Fruit fly (Drosophila melanogaster): ENCODE measurements around the gene FER.

FER gene

DNA sequence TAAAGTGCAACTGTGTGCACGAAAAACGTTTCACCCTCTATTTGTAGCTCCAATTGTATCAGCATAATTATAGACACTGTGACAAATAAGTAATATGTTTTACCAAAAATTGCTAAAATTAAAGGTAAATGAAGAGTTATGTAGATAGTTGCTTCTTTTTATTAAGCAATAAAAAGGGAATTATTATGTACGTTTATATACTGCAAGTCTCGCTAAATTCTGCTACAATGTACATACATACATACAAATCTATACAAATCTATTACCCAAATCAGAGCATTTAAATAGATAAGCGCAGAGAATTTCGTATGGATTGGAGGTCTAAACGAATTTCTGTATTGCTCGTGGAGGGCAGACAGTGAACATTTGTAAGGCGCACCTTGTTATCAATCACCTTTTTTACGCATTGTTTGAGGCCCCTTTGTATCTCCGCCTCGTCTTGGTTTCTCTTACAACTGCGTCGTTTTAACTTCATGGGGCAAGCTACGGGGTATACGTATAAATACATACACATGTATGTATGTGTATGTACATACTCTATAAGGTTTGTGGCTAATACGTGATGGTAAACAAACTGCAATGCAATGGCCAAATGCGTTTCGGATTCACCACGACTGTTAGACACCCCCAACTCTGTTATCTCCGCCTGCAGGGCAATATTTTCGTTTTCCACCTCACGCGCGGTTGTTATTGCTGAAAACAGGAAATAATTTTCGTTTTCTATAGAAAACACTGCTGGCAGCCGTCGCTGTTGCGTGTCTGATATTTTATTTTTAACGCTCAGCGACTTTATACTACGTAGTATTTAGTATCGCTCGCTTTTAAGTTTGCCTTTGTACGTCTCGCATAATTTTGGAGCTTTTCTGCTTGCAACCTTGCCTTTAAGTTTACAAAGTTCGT, 54.9 kb downstream of the FER start (continued):
- TF ChIP-seq CG12769 (tag; optimal IDR thresholded peaks at IDR 0.05) = peak; percentile 2
- TF ChIP-seq chinmo (GFP tag; IDR thresholded peaks at IDR 0.05; ENCODE audit: partially characterized antibody) = peak; percentile 95; the same call in 3 of the 4 replicates
- peak; percentile 70 for TF ChIP-seq Blimp-1 (GFP tag; optimal IDR thresholded peaks at IDR 0.05)
- TF ChIP-seq CG18262 (tag; optimal IDR thresholded peaks at IDR 0.05) = peak; percentile 88
- TF ChIP-seq CG11504 (tag; optimal IDR thresholded peaks at IDR 0.05) = peak; percentile 76
- peak; percentile 17 for TF ChIP-seq ind (GFP tag; optimal IDR thresholded peaks at IDR 0.05)
- TF ChIP-seq ash1 (GFP tag; optimal IDR thresholded peaks at IDR 0.05) = no peak
- peak; percentile 15 for TF ChIP-seq CG17186 (GFP tag; optimal IDR thresholded peaks at IDR 0.05)
- no peak for TF ChIP-seq ap (GFP tag; IDR thresholded peaks at IDR 0.05)
- TF ChIP-seq dimm (GFP tag; IDR thresholded peaks at IDR 0.05) = no peak; the same call in 1 of the 2 replicates
- TF ChIP-seq sqz (GFP tag; optimal IDR thresholded peaks at IDR 0.05) = peak; percentile 52
- TF ChIP-seq crc (GFP tag; optimal IDR thresholded peaks at IDR 0.05) = peak; percentile 23
- no peak for TF ChIP-seq Abd-B (GFP tag; optimal IDR thresholded peaks at IDR 0.05)
- peak in 1 of 2 experiments; percentile 50 for TF ChIP-seq Hr78 (GFP tag; optimal IDR thresholded peaks at IDR 0.05)
- TF ChIP-seq CG10366 (GFP tag; IDR thresholded peaks at IDR 0.05) = 0 out of 2 replicates have a peak, but pooled peaks have one; percentile 32
- TF ChIP-seq p53 (GFP tag; optimal IDR thresholded peaks at IDR 0.05) = peak; percentile 28
- peak; percentile 74 for TF ChIP-seq CG2678 (tag; optimal IDR thresholded peaks at IDR 0.05)
- TF ChIP-seq CG31388 (GFP tag; optimal IDR thresholded peaks at IDR 0.05) = no peak
- TF ChIP-seq sd (tag; optimal IDR thresholded peaks at IDR 0.05) = peak; percentile 60
- TF ChIP-seq CG4424 (GFP tag; optimal IDR thresholded peaks at IDR 0.05) = peak; percentile 70
- TF ChIP-seq CG6791 (GFP tag; IDR thresholded peaks at IDR 0.05; ENCODE audit: partially characterized antibody) = no peak
- TF ChIP-seq CG3407 (GFP tag; optimal IDR thresholded peaks at IDR 0.05) = peak; percentile 68
- peak; percentile 84 for TF ChIP-seq CG31441 (GFP tag; IDR thresholded peaks at IDR 0.05)
- peak; percentile 43 for TF ChIP-seq Meics (GFP tag; optimal IDR thresholded peaks at IDR 0.05)
- TF ChIP-seq Oli (tag; optimal IDR thresholded peaks at IDR 0.05) = peak; percentile 67
- no peak for TF ChIP-seq Ets97D (GFP tag; optimal IDR thresholded peaks at IDR 0.05)
- TF ChIP-seq Fer1 (GFP tag; optimal IDR thresholded peaks at IDR 0.05) = peak; percentile 23
- TF ChIP-seq Xbp1 (GFP tag; optimal IDR thresholded peaks at IDR 0.05) = peak; percentile 59
- no peak for TF ChIP-seq sna (GFP tag; IDR thresholded peaks at IDR 0.05; ENCODE audit: partially characterized antibody)
- no peak for TF ChIP-seq Optix (GFP tag; IDR thresholded peaks at IDR 0.05)
- TF ChIP-seq CG18011 (GFP tag; optimal IDR thresholded peaks at IDR 0.05) = no peak
- TF ChIP-seq CG32532 (GFP tag; IDR thresholded peaks at IDR 0.05) = peak; percentile 34; the same call in 1 of the 2 replicates
- TF ChIP-seq Doc3 (GFP tag; IDR thresholded peaks at IDR 0.05; ENCODE audit: partially characterized antibody) = no peak
- peak; percentile 49 for TF ChIP-seq CG5180 (GFP tag; optimal IDR thresholded peaks at IDR 0.05)
- 0 out of 2 replicates have a peak, but pooled peaks have one; percentile 7 for TF ChIP-seq stc (GFP tag; IDR thresholded peaks at IDR 0.05)
- no peak for TF ChIP-seq CG34224 (GFP tag; IDR thresholded peaks at IDR 0.05; ENCODE audit: partially characterized antibody)
- peak; percentile 57 for TF ChIP-seq CG13775 (GFP tag; optimal IDR thresholded peaks at IDR 0.05)
- TF ChIP-seq tx (GFP tag; optimal IDR thresholded peaks at IDR 0.05) = peak; percentile 7
- no peak for TF ChIP-seq jumu (GFP tag; optimal IDR thresholded peaks at IDR 0.05)
- TF ChIP-seq CG8944 (GFP tag; optimal IDR thresholded peaks at IDR 0.05) = no peak
- TF ChIP-seq CG13424 (tag; optimal IDR thresholded peaks at IDR 0.05) = peak; percentile 63
- TF ChIP-seq scrt (GFP tag; optimal IDR thresholded peaks at IDR 0.05) = no peak
- peak; percentile 52 for TF ChIP-seq E2f1 (GFP tag; IDR thresholded peaks at IDR 0.05)
- no peak for TF ChIP-seq onecut (GFP tag; IDR thresholded peaks at IDR 0.05)
- TF ChIP-seq Eip74EF (GFP tag; optimal IDR thresholded peaks at IDR 0.05) = peak in 1 of 2 experiments; percentile 63
- TF ChIP-seq wek (GFP tag; optimal IDR thresholded peaks at IDR 0.05) = peak; percentile 53
- TF ChIP-seq CG15011 (GFP tag; optimal IDR thresholded peaks at IDR 0.05) = no peak

Measured in whole organism, embryonic.